Worm (Caenorhabditis elegans) whole organism, L2 larva: Measurements from ENCODE around the gene F57A8.7.

Experiments used
- C34F6.9 ChIP-seq: fragments of 150-350 bp; optimal IDR thresholded peaks from 2 replicates; lab custom pipeline; 2014; ENCODE audit warnings: missing biosample characterization, missing genetic modification characterization
- F13H6.1 ChIP-seq: sonication (generic microtip); optimal IDR thresholded peaks from 2 replicates; lab custom pipeline; 2016; ENCODE audit warnings: missing genetic modification characterization, missing compliant biosample characterization
- R02D3.7 ChIP-seq: fragments of 150-350 bp; optimal IDR thresholded peaks from 2 replicates; lab custom pipeline; 2014; ENCODE audit warnings: missing biosample characterization, missing genetic modification characterization
- ZK546.5 ChIP-seq: sonication (generic microtip); optimal IDR thresholded peaks from 2 replicates; lab custom pipeline; 2017; ENCODE audit warnings: missing biosample characterization, missing genetic modification characterization
- aly-2 ChIP-seq: fragments of 150-350 bp; optimal IDR thresholded peaks from 2 replicates; lab custom pipeline; 2014; ENCODE audit warnings: missing biosample characterization, missing genetic modification characterization
- ama-1 ChIP-seq: fragments of 150-350 bp; optimal IDR thresholded peaks from 2 replicates; lab custom pipeline; 2018; ENCODE audit warnings: inconsistent platforms
- blmp-1 ChIP-seq: sonication (generic microtip); optimal IDR thresholded peaks from 2 replicates; lab custom pipeline; 2017; ENCODE audit warnings: missing genetic modification characterization, mild to moderate bottlenecking, missing compliant biosample characterization, antibody characterized with exemption, moderate library complexity; ENCODE audit not compliant: insufficient read depth
- ceh-16 ChIP-seq: fragments of 150-350 bp; optimal IDR thresholded peaks from 2 replicates; lab custom pipeline; 2014; ENCODE audit warnings: missing biosample characterization, missing genetic modification characterization
- ceh-82 ChIP-seq: fragments of 150-350 bp; optimal IDR thresholded peaks from 2 replicates; lab custom pipeline; 2014; ENCODE audit warnings: missing biosample characterization, missing genetic modification characterization
- crh-2 ChIP-seq: sonication (generic microtip); optimal IDR thresholded peaks from 2 replicates; lab custom pipeline; 2017; ENCODE audit warnings: missing biosample characterization, missing genetic modification characterization
- elt-3 ChIP-seq: sonication (generic microtip); optimal IDR thresholded peaks from 2 replicates; lab custom pipeline; 2017; ENCODE audit warnings: missing biosample characterization, missing genetic modification characterization
- fos-1 ChIP-seq: fragments of 150-350 bp; optimal IDR thresholded peaks from 2 replicates; lab custom pipeline; 2014; ENCODE audit warnings: missing biosample characterization, missing genetic modification characterization
- gmeb-1 ChIP-seq: fragments of 150-350 bp; optimal IDR thresholded peaks from 2 replicates; lab custom pipeline; 2014; ENCODE audit warnings: missing biosample characterization, missing genetic modification characterization
- lin-11 ChIP-seq: fragments of 150-350 bp; sonication (generic microtip); optimal IDR thresholded peaks from 2 replicates; lab custom pipeline; 2014; ENCODE audit warnings: missing biosample characterization, missing genetic modification characterization, inconsistent platforms, mixed read lengths
- lin-13 ChIP-seq: fragments of 150-350 bp; optimal IDR thresholded peaks from 2 replicates; lab custom pipeline; 2014; ENCODE audit warnings: missing biosample characterization, missing genetic modification reagents, missing genetic modification characterization
- lin-39 ChIP-seq: fragments of 150-350 bp; optimal IDR thresholded peaks from 2 replicates; lab custom pipeline; 2014; ENCODE audit warnings: missing biosample characterization, missing genetic modification reagents, missing genetic modification characterization
- mdl-1 ChIP-seq, 2 experiments: fragments of 150-350 bp in 1 of 2; sonication (generic microtip) in 1 of 2; optimal IDR thresholded peaks; 2 replicates each; lab custom pipeline; 2017; ENCODE audit warnings: missing biosample characterization in 2 of 2, missing genetic modification characterization in 2 of 2
- nhr-10 ChIP-seq: sonication (generic microtip); optimal IDR thresholded peaks from 2 replicates; lab custom pipeline; 2017; ENCODE audit warnings: missing biosample characterization, missing genetic modification characterization
- nhr-12 ChIP-seq: fragments of 150-350 bp; optimal IDR thresholded peaks from 2 replicates; lab custom pipeline; 2014; ENCODE audit warnings: missing biosample characterization, missing genetic modification characterization
- nhr-129 ChIP-seq: fragments of 150-350 bp; optimal IDR thresholded peaks from 2 replicates; lab custom pipeline; 2014; ENCODE audit warnings: missing biosample characterization, missing genetic modification characterization
- nhr-21 ChIP-seq: fragments of 150-350 bp; optimal IDR thresholded peaks from 2 replicates; lab custom pipeline; 2014; ENCODE audit warnings: missing biosample characterization, missing genetic modification characterization
- nhr-23 ChIP-seq: fragments of 150-350 bp; optimal IDR thresholded peaks from 2 replicates; lab custom pipeline; 2014; ENCODE audit warnings: missing biosample characterization, missing genetic modification reagents, missing genetic modification characterization
- nhr-25 ChIP-seq: fragments of 150-350 bp; sonication (generic microtip); optimal IDR thresholded peaks from 3 replicates; lab custom pipeline; 2014; ENCODE audit warnings: missing biosample characterization, missing genetic modification characterization
- nhr-6 ChIP-seq: fragments of 150-350 bp; optimal IDR thresholded peaks from 2 replicates; lab custom pipeline; 2014; ENCODE audit warnings: missing biosample characterization, missing genetic modification characterization
- nhr-77 ChIP-seq: fragments of 150-350 bp; optimal IDR thresholded peaks from 2 replicates; lab custom pipeline; 2014; ENCODE audit warnings: missing biosample characterization, missing genetic modification characterization
- peb-1 ChIP-seq: fragments of 150-350 bp; optimal IDR thresholded peaks from 2 replicates; lab custom pipeline; 2014; ENCODE audit warnings: missing biosample characterization, missing genetic modification characterization
- sem-4 ChIP-seq: fragments of 150-350 bp; optimal IDR thresholded peaks from 2 replicates; lab custom pipeline; 2014; ENCODE audit warnings: missing biosample characterization, missing genetic modification reagents, missing genetic modification characterization
- skn-1 ChIP-seq: sonication (generic microtip); optimal IDR thresholded peaks from 2 replicates; lab custom pipeline; 2017; ENCODE audit warnings: missing biosample characterization, missing genetic modification characterization
- sma-3 ChIP-seq: sonication (generic microtip); optimal IDR thresholded peaks from 2 replicates; lab custom pipeline; 2016; ENCODE audit warnings: missing genetic modification reagents, missing genetic modification characterization, missing compliant biosample characterization
- sma-9 ChIP-seq, 2 experiments: fragments of 150-350 bp in 1 of 2; sonication (generic microtip) in 1 of 2; optimal IDR thresholded peaks; 2 replicates each; lab custom pipeline; 2014 to 2016; ENCODE audit warnings: missing genetic modification characterization in 2 of 2, mild to moderate bottlenecking in 1 of 2, missing biosample characterization in 1 of 2, missing compliant biosample characterization in 1 of 2, missing genetic modification reagents in 1 of 2, moderate library complexity in 1 of 2
- snpc-4 ChIP-seq: fragments of 150-350 bp; optimal IDR thresholded peaks from 2 replicates; lab custom pipeline; 2014; ENCODE audit warnings: missing biosample characterization, missing genetic modification characterization
- unc-39 ChIP-seq: fragments of 150-350 bp; optimal IDR thresholded peaks from 2 replicates; lab custom pipeline; 2014; ENCODE audit warnings: missing biosample characterization, missing genetic modification characterization
- unc-55 ChIP-seq: fragments of 150-350 bp; sonication (generic microtip); optimal IDR thresholded peaks from 3 replicates; lab custom pipeline; 2014; ENCODE audit warnings: missing biosample characterization, missing genetic modification reagents, missing genetic modification characterization
- unc-62 ChIP-seq: fragments of 150-350 bp; optimal IDR thresholded peaks from 2 replicates; lab custom pipeline; 2014; ENCODE audit warnings: missing biosample characterization, missing genetic modification reagents, missing genetic modification characterization
- zag-1 ChIP-seq: fragments of 150-350 bp; optimal IDR thresholded peaks from 2 replicates; lab custom pipeline; 2014; ENCODE audit warnings: missing biosample characterization, missing genetic modification characterization
- ztf-1 ChIP-seq: fragments of 200-800 bp; sonication (Bioruptor generic); conservative IDR thresholded peaks from 2 replicates; pipeline ENCODE4 v1.3.6; 2022; ENCODE audit warnings: missing genetic modification characterization, missing compliant biosample characterization
- ztf-11 ChIP-seq: sonication (generic microtip); optimal IDR thresholded peaks from 2 replicates; lab custom pipeline; 2017; ENCODE audit warnings: missing biosample characterization, missing genetic modification characterization
- ztf-4 ChIP-seq: fragments of 150-350 bp; optimal IDR thresholded peaks from 2 replicates; lab custom pipeline; 2014; ENCODE audit warnings: missing biosample characterization, missing genetic modification characterization

Gene F57A8.7

DNA sequence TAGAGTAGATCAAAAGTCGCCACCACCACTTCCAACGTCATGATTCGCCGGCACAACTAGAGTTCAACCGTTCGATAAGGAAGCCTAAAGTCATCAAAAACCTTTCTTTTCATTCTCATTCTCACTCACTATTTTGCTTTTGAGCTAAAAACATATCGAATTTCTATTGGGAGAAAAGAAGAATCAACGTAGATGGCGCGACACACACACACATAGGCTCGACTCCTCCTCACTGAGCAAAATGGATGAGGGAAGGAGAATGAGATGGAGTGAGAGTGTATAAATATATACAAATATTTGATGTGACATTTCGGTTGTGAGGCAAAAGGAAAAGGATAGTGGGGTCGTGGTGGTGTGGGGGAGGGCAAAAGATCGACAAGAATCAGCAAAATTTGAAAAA is 30.8 kb upstream of the F57A8.7 start:
- no peak for TF ChIP-seq mdl-1 (tag; optimal IDR thresholded peaks at IDR 0.05; lab: Kevin White, UChicago)
- TF ChIP-seq F13H6.1 (tag; lab: Kevin White, UChicago): peak; percentile 30
- TF ChIP-seq nhr-77 (tag; lab: Kevin White, UChicago): no peak
- no peak for TF ChIP-seq nhr-10 (tag; lab: Kevin White, UChicago)
- no peak for TF ChIP-seq sma-3 (GFP tag; lab: Kevin White, UChicago)
- TF ChIP-seq aly-2 (tag; lab: Kevin White, UChicago): no peak
- TF ChIP-seq unc-55 (GFP tag; lab: Kevin White, UChicago): no peak
- no peak for TF ChIP-seq ztf-11 (tag; lab: Kevin White, UChicago)
- TF ChIP-seq nhr-21 (tag; lab: Kevin White, UChicago): no peak

DNA sequence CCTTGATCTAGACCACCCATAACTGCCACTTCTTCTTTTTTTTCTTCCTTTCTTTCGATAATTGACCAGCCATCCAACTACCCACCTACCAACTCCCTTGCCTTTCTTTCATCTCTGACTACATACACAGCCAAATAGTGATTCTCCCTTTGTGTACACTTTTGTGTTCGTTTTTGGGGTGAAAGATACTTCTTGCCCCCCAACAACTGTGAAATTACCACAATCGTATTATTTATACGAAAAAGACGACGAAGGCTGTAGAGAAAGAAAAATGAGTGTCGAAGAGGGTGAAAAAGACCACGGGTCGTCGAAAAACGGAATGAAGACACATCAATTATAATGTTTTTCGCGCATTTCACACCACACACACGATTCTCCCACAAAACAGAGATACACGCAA is 29.0 kb upstream of the F57A8.7 start:
- no peak for TF ChIP-seq fos-1 (tag; lab: Kevin White, UChicago)
- no peak for TF ChIP-seq mdl-1 (tag; optimal IDR thresholded peaks at IDR 0.05; lab: Kevin White, UChicago)
- TF ChIP-seq sem-4 (tag; lab: Kevin White, UChicago): no peak
- no peak for TF ChIP-seq nhr-129 (tag; lab: Kevin White, UChicago)
- TF ChIP-seq lin-11: no peak
- TF ChIP-seq nhr-25 (tag; lab: Kevin White, UChicago): peak; percentile 67
- no peak for TF ChIP-seq lin-39 (tag; lab: Kevin White, UChicago)
- no peak for TF ChIP-seq snpc-4
- no peak for TF ChIP-seq zag-1
- peak; percentile 12 for TF ChIP-seq sma-9 (GFP tag; optimal IDR thresholded peaks at IDR 0.05; lab: Kevin White, UChicago)
- TF ChIP-seq sma-9 (tag; optimal IDR thresholded peaks at IDR 0.05; lab: Kevin White, UChicago): no peak
- no peak for TF ChIP-seq lin-13 (GFP tag; lab: Kevin White, UChicago)
- no peak for TF ChIP-seq ztf-11 (tag; lab: Kevin White, UChicago)
- no peak for TF ChIP-seq nhr-77 (tag; lab: Kevin White, UChicago)
- TF ChIP-seq crh-2 (tag; lab: Kevin White, UChicago): peak; percentile 81
- peak; percentile 42 for TF ChIP-seq ama-1 (lab: Kevin White, UChicago)
- no peak for TF ChIP-seq elt-3 (tag; lab: Kevin White, UChicago)
- TF ChIP-seq gmeb-1: no peak
- no peak for TF ChIP-seq unc-55 (GFP tag; lab: Kevin White, UChicago)
- peak; percentile 38 for TF ChIP-seq blmp-1 (tag; lab: Kevin White, UChicago)
- TF ChIP-seq nhr-21 (tag; lab: Kevin White, UChicago): no peak
- no peak for TF ChIP-seq R02D3.7
- TF ChIP-seq peb-1 (tag; lab: Kevin White, UChicago): no peak
- no peak for TF ChIP-seq ZK546.5 (tag; lab: Kevin White, UChicago)
- no peak for TF ChIP-seq ztf-1 (GFP tag; lab: Robert Waterston, UW)
- TF ChIP-seq aly-2 (tag; lab: Kevin White, UChicago): no peak
- peak; percentile 3 for TF ChIP-seq sma-3 (GFP tag; lab: Kevin White, UChicago)
- TF ChIP-seq C34F6.9 (tag; lab: Kevin White, UChicago): no peak
- TF ChIP-seq unc-62 (GFP tag; lab: Kevin White, UChicago): no peak
- TF ChIP-seq ztf-4 (tag; lab: Kevin White, UChicago): no peak

DNA sequence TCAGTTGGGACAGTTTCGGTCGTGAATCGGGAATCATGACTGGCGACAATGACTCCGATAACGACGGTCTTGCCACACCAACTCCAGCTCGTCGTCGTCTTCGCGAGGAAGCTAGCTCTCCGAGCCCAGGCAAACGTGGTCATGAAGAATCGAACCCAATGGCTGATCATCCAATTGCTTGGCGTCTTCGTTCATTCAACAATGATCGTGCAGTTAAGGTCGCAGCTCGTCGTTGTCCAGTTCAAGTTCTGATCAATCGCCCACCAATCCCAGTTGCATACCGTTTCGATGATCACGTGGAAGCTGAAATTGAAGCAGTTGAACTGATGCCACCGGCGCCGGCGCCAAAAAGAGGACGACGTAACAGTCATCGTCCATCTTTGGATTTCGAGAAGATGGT is 28.4 kb upstream of the F57A8.7 start:
- no peak for TF ChIP-seq ceh-16 (tag; lab: Kevin White, UChicago)
- no peak for TF ChIP-seq ceh-82 (tag; lab: Kevin White, UChicago)
- no peak for TF ChIP-seq R02D3.7
- no peak for TF ChIP-seq nhr-12 (tag; lab: Kevin White, UChicago)
- TF ChIP-seq ztf-1 (GFP tag; lab: Robert Waterston, UW): no peak
- TF ChIP-seq nhr-6 (tag; lab: Kevin White, UChicago): no peak
- TF ChIP-seq sma-9 (GFP tag; optimal IDR thresholded peaks at IDR 0.05; lab: Kevin White, UChicago): no peak
- TF ChIP-seq sma-9 (tag; optimal IDR thresholded peaks at IDR 0.05; lab: Kevin White, UChicago): no peak
- no peak for TF ChIP-seq unc-39 (tag; lab: Kevin White, UChicago)

DNA sequence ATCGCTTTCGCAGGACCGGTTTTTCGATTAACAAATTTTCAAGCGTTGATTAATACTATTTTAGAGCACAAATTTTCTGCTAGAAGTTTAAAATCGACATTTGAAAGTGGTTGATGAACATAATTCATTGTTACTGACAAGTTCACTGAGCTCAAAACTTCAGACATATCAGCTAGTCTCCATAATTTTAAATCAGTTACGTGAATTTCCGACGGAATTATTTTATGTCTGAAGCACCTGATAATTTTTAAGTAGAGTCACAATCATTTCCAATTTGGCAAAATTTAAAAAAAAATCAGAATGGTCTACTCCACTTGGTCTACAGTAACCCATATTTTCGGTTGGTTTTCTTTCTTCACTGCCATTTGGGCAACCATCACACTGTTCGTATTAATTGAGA is 23.7 kb upstream of the F57A8.7 start, which contains the start of gene str-118:
Gene str-118 (plus strand): TSS at position 301 of the 400 bp plus-strand sequence.
- TF ChIP-seq nhr-25 (tag; lab: Kevin White, UChicago) (no peak), elt-3 (tag; lab: Kevin White, UChicago) (no peak), ztf-4 (tag; lab: Kevin White, UChicago) (no peak), unc-55 (GFP tag; lab: Kevin White, UChicago) (no peak), fos-1 (tag; lab: Kevin White, UChicago) (no peak), gmeb-1 (no peak), nhr-23 (no peak), R02D3.7 (no peak), unc-62 (GFP tag; lab: Kevin White, UChicago) (no peak), nhr-77 (tag; lab: Kevin White, UChicago) (no peak), ZK546.5 (tag; lab: Kevin White, UChicago) (no peak), ztf-11 (tag; lab: Kevin White, UChicago) (no peak), snpc-4 (no peak), nhr-21 (tag; lab: Kevin White, UChicago) (no peak), peb-1 (tag; lab: Kevin White, UChicago) (no peak), skn-1 (tag; lab: Kevin White, UChicago) (no peak)
